Worm (Caenorhabditis elegans) whole organism, L3 larva: ENCODE results near the gene nhr-260.

Experiments
- ceh-82 ChIP-seq: fragments of 150-350 bp; optimal IDR thresholded peaks from 2 replicates; lab custom pipeline; 2014; ENCODE audit warnings: missing biosample characterization, missing genetic modification characterization
- fkh-10 ChIP-seq: sonication (generic microtip); optimal IDR thresholded peaks from 2 replicates; lab custom pipeline; 2017; ENCODE audit warnings: missing biosample characterization, missing genetic modification reagents, missing genetic modification characterization
- lin-15B ChIP-seq: fragments of 150-350 bp; optimal IDR thresholded peaks from 2 replicates; lab custom pipeline; 2014; ENCODE audit warnings: missing biosample characterization, missing genetic modification characterization
- lin-39 ChIP-seq: fragments of 150-350 bp; optimal IDR thresholded peaks from 2 replicates; lab custom pipeline; 2018; ENCODE audit warnings: missing biosample characterization, missing genetic modification reagents, missing genetic modification characterization
- mdl-1 ChIP-seq: fragments of 150-350 bp; optimal IDR thresholded peaks from 2 replicates; lab custom pipeline; 2014; ENCODE audit warnings: missing biosample characterization, missing genetic modification characterization
- nhr-25 ChIP-seq: sonication (generic microtip); optimal IDR thresholded peaks from 2 replicates; lab custom pipeline; 2017; ENCODE audit warnings: missing biosample characterization, missing genetic modification characterization
- skn-1 ChIP-seq: fragments of 150-350 bp; optimal IDR thresholded peaks from 2 replicates; lab custom pipeline; 2014; ENCODE audit warnings: missing biosample characterization, missing genetic modification characterization
- snpc-4 ChIP-seq: fragments of 150-350 bp; optimal IDR thresholded peaks from 2 replicates; lab custom pipeline; 2014; ENCODE audit warnings: missing biosample characterization, missing genetic modification characterization
- unc-62 ChIP-seq: fragments of 150-350 bp; sonication (generic microtip); optimal IDR thresholded peaks from 4 replicates; lab custom pipeline; 2014; ENCODE audit warnings: missing biosample characterization, missing genetic modification reagents, missing genetic modification characterization
- ztf-11 ChIP-seq: fragments of 150-350 bp; optimal IDR thresholded peaks from 2 replicates; lab custom pipeline; 2014; ENCODE audit warnings: missing biosample characterization, missing genetic modification characterization
- ztf-4 ChIP-seq: fragments of 150-350 bp; optimal IDR thresholded peaks from 2 replicates; lab custom pipeline; 2014; ENCODE audit warnings: missing biosample characterization, missing genetic modification characterization

DNA sequence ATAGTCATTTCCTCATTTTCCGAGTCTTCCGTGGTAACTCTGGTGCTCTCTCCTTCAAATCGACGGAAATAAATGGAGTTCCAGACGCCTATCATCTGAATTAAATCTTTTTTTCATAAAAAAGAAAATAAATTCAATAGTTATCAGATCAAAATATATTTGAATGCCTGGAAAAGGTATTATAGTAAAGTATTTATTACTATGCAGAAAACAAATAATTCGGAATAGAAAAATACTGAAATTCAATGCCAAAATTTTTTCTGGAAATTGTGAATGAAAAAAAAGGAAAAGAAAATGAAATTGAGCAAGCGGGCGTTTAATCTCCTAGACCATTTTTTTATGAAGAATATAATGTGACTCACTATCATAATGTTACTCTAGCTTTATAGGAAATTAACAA lies 19.9 kb downstream of the nhr-260 start, which contains the start of gene C38C3.6:
- no peak for TF ChIP-seq snpc-4 (tag; lab: Kevin White, UChicago)
- TF ChIP-seq ztf-4 (tag; lab: Kevin White, UChicago), result no peak
- no peak for TF ChIP-seq skn-1 (tag; lab: Kevin White, UChicago)
- no peak for TF ChIP-seq ceh-82
- TF ChIP-seq nhr-25 (tag; lab: Kevin White, UChicago), result no peak
- TF ChIP-seq mdl-1 (tag; lab: Kevin White, UChicago), result no peak
- TF ChIP-seq ztf-11 (tag; lab: Kevin White, UChicago), result no peak
- no peak for TF ChIP-seq lin-39 (tag; lab: Kevin White, UChicago)
- TF ChIP-seq unc-62 (GFP tag; lab: Kevin White, UChicago), result no peak
- no peak for TF ChIP-seq lin-15B (tag; lab: Kevin White, UChicago)
- no peak for TF ChIP-seq fkh-10 (GFP tag; lab: Kevin White, UChicago)
